Fruit fly (Drosophila melanogaster): ENCODE measurements around the gene Wdr82.

The Wdr82 gene

DNA sequence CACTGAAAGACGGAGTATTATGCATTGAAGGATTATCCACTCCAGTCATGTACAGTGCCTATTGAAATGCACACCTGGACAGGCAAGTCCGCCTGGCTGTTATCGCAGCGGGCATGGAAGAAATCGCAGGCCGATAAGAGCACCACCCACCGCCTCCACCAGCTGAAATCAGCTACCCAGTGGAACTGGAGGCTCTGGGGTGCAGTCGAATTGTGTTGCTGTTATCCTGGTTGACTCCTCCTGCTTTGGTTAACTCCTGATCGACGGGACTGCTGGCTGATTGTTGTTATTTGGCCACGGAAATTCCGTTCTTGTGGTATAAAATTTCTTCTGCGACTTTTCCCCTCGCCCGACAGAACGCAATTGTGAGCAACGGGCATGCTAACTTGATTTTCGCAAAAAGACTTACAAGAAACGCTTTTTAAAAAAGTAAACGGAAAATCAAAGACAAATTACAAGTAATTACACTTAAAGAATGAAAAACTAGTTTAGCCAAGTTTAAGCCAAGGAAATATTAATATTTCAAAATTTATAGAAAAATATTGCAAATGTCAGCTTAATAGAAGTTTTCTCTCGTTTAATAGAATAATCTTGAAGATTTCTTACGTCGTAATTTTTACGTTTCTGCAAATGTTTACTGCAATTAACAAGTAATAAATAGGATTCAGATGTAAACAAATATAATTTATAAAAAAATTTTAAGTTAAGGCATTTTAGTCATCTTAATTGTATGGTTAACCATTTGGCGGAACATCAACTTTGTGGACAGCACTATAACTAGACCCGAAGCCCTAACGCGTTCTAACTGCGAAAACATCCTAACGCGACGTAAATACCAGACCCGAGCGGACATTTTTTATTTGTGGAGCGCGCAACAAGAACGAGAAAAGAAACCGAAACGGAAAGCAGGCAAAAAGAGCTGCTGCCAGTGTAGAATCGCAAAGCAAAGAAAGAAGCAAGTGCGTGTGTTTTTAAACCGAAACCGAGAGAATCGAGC is 40.9 kb downstream of the Wdr82 start, which contains the start of the genes CG13398 and Akap200:
Gene CG13398, minus strand, starts transcription at position 370 of the 997 bp plus-strand sequence.
Gene Akap200, plus strand, starts transcription at position 804 of the 997 bp plus-strand sequence.
- TF ChIP-seq woc (GFP tag; optimal IDR thresholded peaks at IDR 0.05) (peak; percentile 76), usp (GFP tag; optimal IDR thresholded peaks at IDR 0.05) (no peak), ey (GFP tag; optimal IDR thresholded peaks at IDR 0.05) (no peak), CG32264 (GFP tag; optimal IDR thresholded peaks at IDR 0.05) (no peak), rgr (GFP tag; optimal IDR thresholded peaks at IDR 0.05) (peak; percentile 6), Hr78 (GFP tag; optimal IDR thresholded peaks at IDR 0.05) (no peak), jim (GFP tag; optimal IDR thresholded peaks at IDR 0.05) (no peak), N (GFP tag; optimal IDR thresholded peaks at IDR 0.05) (no peak), dsf (GFP tag; optimal IDR thresholded peaks at IDR 0.05; ENCODE audit: borderline replicate concordance) (no peak), Hnf4 (GFP tag; optimal IDR thresholded peaks at IDR 0.05) (peak; percentile 15), psq (GFP tag; optimal IDR thresholded peaks at IDR 0.05) (no peak), h (GFP tag; optimal IDR thresholded peaks at IDR 0.05) (peak; percentile 13), fru (GFP tag; optimal IDR thresholded peaks at IDR 0.05) (peak; percentile 33), GATAd (GFP tag; optimal IDR thresholded peaks at IDR 0.05) (no peak), OdsH (GFP tag; optimal IDR thresholded peaks at IDR 0.05) (no peak), Vsx2 (GFP tag; optimal IDR thresholded peaks at IDR 0.05; ENCODE audit: partially characterized antibody) (peak; percentile 38), CG9705 (GFP tag; optimal IDR thresholded peaks at IDR 0.05) (no peak), sage (GFP tag; optimal IDR thresholded peaks at IDR 0.05) (no peak), Sp1 (GFP tag; optimal IDR thresholded peaks at IDR 0.05) (peak; percentile 37), lola (GFP tag; optimal IDR thresholded peaks at IDR 0.05) (no peak), dmrt93B (GFP tag; optimal IDR thresholded peaks at IDR 0.05) (no peak), foxo (GFP tag; optimal IDR thresholded peaks at IDR 0.05) (peak in 1 of 2 experiments; percentile 18), br (GFP tag; optimal IDR thresholded peaks at IDR 0.05) (no peak), Jra (GFP tag; optimal IDR thresholded peaks at IDR 0.05) (peak; percentile 33), Dif (GFP tag; optimal IDR thresholded peaks at IDR 0.05; ENCODE audit: partially characterized antibody) (peak; percentile 54), dl (GFP tag; optimal IDR thresholded peaks at IDR 0.05; ENCODE audit: insufficient read depth in 1 of 2, partially characterized antibody in 2 of 2) (no peak), Mio (GFP tag; optimal IDR thresholded peaks at IDR 0.05) (no peak), Rel (GFP tag; optimal IDR thresholded peaks at IDR 0.05) (no peak), Rel (tag; optimal IDR thresholded peaks at IDR 0.05) (peak; percentile 29), Dfd (GFP tag; optimal IDR thresholded peaks at IDR 0.05) (no peak), Hr83 (GFP tag; optimal IDR thresholded peaks at IDR 0.05; ENCODE audit: poor library complexity, severe bottlenecking) (no peak), tai (GFP tag; optimal IDR thresholded peaks at IDR 0.05) (no peak), sv (GFP tag; optimal IDR thresholded peaks at IDR 0.05) (no peak), CrebA (GFP tag; optimal IDR thresholded peaks at IDR 0.05; ENCODE audit: borderline replicate concordance) (no peak), pan (optimal IDR thresholded peaks at IDR 0.05) (no peak), brk (GFP tag; optimal IDR thresholded peaks at IDR 0.05) (no peak), Abd-B (GFP tag; optimal IDR thresholded peaks at IDR 0.05) (no peak), HLH106 (tag; optimal IDR thresholded peaks at IDR 0.05) (peak; percentile 49), Myc (optimal IDR thresholded peaks at IDR 0.05) (peak; percentile 52)

DNA sequence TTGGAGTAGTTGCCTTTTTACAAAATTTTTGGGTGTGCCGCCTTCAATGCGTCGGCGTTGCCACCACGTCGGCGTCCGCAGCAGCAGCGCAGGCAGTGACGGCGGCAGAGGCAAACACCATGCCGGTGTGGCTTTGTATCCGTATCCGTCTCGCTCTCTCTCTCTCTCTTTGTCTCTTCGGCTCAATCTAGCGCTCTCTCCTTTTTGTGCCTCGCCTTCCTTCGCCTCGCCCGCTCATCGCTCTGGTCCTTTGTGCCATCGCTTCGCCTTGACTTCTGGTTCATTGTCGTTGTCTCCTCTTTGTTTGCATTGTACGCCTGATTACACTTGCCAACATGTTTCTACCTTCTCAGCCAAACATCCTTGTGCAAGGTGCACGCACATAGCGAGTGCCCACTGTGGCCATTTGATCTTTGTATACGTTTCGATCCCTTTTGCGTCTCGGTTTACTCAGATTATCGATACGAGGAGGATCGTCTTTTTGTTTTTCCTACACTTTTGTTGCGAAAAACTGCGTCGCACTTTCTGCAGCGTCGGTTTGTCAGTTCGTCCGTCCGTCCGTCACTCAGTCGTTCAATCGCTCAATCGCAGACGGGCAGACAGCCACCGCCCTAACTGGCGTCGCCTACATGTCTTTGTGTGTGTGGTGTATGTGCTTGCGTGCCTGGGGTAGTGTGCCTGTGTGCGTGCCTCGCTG is 42.2 kb downstream of the Wdr82 start:
- TF ChIP-seq CG32264 (GFP tag; optimal IDR thresholded peaks at IDR 0.05), result peak; percentile 1
- peak; percentile 71 for TF ChIP-seq rgr (GFP tag; optimal IDR thresholded peaks at IDR 0.05)
- TF ChIP-seq woc (GFP tag; optimal IDR thresholded peaks at IDR 0.05), result peak; percentile 64
- no peak for TF ChIP-seq Rel (GFP tag; optimal IDR thresholded peaks at IDR 0.05)
- TF ChIP-seq Rel (tag; optimal IDR thresholded peaks at IDR 0.05), result peak; percentile 52
- TF ChIP-seq dsf (GFP tag; optimal IDR thresholded peaks at IDR 0.05; ENCODE audit: borderline replicate concordance), result no peak
- no peak for TF ChIP-seq Mio (GFP tag; optimal IDR thresholded peaks at IDR 0.05)
- TF ChIP-seq psq (GFP tag; optimal IDR thresholded peaks at IDR 0.05), result peak; percentile 100
- peak; percentile 36 for TF ChIP-seq CG9705 (GFP tag; optimal IDR thresholded peaks at IDR 0.05)
- TF ChIP-seq h (GFP tag; optimal IDR thresholded peaks at IDR 0.05), result peak; percentile 81
- TF ChIP-seq Myc (optimal IDR thresholded peaks at IDR 0.05), result no peak
- TF ChIP-seq Hnf4 (GFP tag; optimal IDR thresholded peaks at IDR 0.05), result peak; percentile 79
- peak; percentile 77 for TF ChIP-seq Dif (GFP tag; optimal IDR thresholded peaks at IDR 0.05; ENCODE audit: partially characterized antibody)
- TF ChIP-seq Sp1 (GFP tag; optimal IDR thresholded peaks at IDR 0.05), result peak; percentile 67
- TF ChIP-seq ey (GFP tag; optimal IDR thresholded peaks at IDR 0.05), result peak; percentile 81
- TF ChIP-seq dmrt93B (GFP tag; optimal IDR thresholded peaks at IDR 0.05), result peak; percentile 35
- peak; percentile 73 for TF ChIP-seq br (GFP tag; optimal IDR thresholded peaks at IDR 0.05)
- peak; percentile 49 for TF ChIP-seq OdsH (GFP tag; optimal IDR thresholded peaks at IDR 0.05)
- TF ChIP-seq HLH106 (tag; optimal IDR thresholded peaks at IDR 0.05), result peak; percentile 59
- TF ChIP-seq brk (GFP tag; optimal IDR thresholded peaks at IDR 0.05), result peak; percentile 37
- peak in 1 of 2 experiments; percentile 84 for TF ChIP-seq foxo (GFP tag; optimal IDR thresholded peaks at IDR 0.05)
- peak; percentile 14 for TF ChIP-seq Vsx2 (GFP tag; optimal IDR thresholded peaks at IDR 0.05; ENCODE audit: partially characterized antibody)
- TF ChIP-seq jim (GFP tag; optimal IDR thresholded peaks at IDR 0.05), result no peak
- TF ChIP-seq fru (GFP tag; optimal IDR thresholded peaks at IDR 0.05), result peak; percentile 84
- peak; percentile 83 to 87 for TF ChIP-seq dl (GFP tag; optimal IDR thresholded peaks at IDR 0.05; ENCODE audit: insufficient read depth in 1 of 2, partially characterized antibody in 2 of 2)
- TF ChIP-seq Hr83 (GFP tag; optimal IDR thresholded peaks at IDR 0.05; ENCODE audit: poor library complexity, severe bottlenecking), result no peak
- TF ChIP-seq sage (GFP tag; optimal IDR thresholded peaks at IDR 0.05), result peak; percentile 48
- peak; percentile 60 for TF ChIP-seq Jra (GFP tag; optimal IDR thresholded peaks at IDR 0.05)
- no peak for TF ChIP-seq lola (GFP tag; optimal IDR thresholded peaks at IDR 0.05)
